Worm (Caenorhabditis elegans): ENCODE measurements around the gene srh-18.

ce11 chrV:13364227-13364626 lies 46.0 kb downstream of the srh-18 start:
- TF ChIP-seq blmp-1 (tag; optimal IDR thresholded peaks at IDR 0.05) = no peak
- TF ChIP-seq elt-2 (tag; optimal IDR thresholded peaks at IDR 0.05) = no peak
- no peak for TF ChIP-seq egl-27 (tag; optimal IDR thresholded peaks at IDR 0.05)
- TF ChIP-seq egl-13 (tag; optimal IDR thresholded peaks at IDR 0.05) = no peak
- no peak for TF ChIP-seq mep-1 (tag; optimal IDR thresholded peaks at IDR 0.05)
- TF ChIP-seq ama-1 (optimal IDR thresholded peaks at IDR 0.05) = no peak
- TF ChIP-seq lin-35 (GFP tag; optimal IDR thresholded peaks at IDR 0.05) = no peak
- TF ChIP-seq ces-1 (GFP tag; optimal IDR thresholded peaks at IDR 0.05) = no peak
- TF ChIP-seq jun-1 (tag; optimal IDR thresholded peaks at IDR 0.05) = no peak
- no peak for TF ChIP-seq nhr-90 (tag; optimal IDR thresholded peaks at IDR 0.05; ENCODE audit: poor library complexity)
- no peak for TF ChIP-seq nhr-12 (tag; optimal IDR thresholded peaks at IDR 0.05)
- TF ChIP-seq unc-62 (GFP tag; optimal IDR thresholded peaks at IDR 0.05) = no peak
- no peak for TF ChIP-seq ceh-82 (tag; optimal IDR thresholded peaks at IDR 0.05)
- TF ChIP-seq nhr-77 (tag; optimal IDR thresholded peaks at IDR 0.05) = no peak
